Worm (Caenorhabditis elegans): Measurements from ENCODE around the gene acs-15.

The acs-15 gene

ce11 chrII:937265-937664, 4.4 kb downstream of the acs-15 start:
- TF ChIP-seq nhr-67 (tag; optimal IDR thresholded peaks at IDR 0.05) (no peak), eor-1 (tag; optimal IDR thresholded peaks at IDR 0.05) (no peak), nhr-237 (tag; optimal IDR thresholded peaks at IDR 0.05) (no peak), snpc-4 (tag; optimal IDR thresholded peaks at IDR 0.05) (no peak), fos-1 (tag; optimal IDR thresholded peaks at IDR 0.05) (no peak), ceh-82 (tag; optimal IDR thresholded peaks at IDR 0.05) (no peak)

- TF ChIP-seq ceh-9 (tag; optimal IDR thresholded peaks at IDR 0.05) (no peak), egl-5 (tag; optimal IDR thresholded peaks at IDR 0.05) (no peak), lin-39 (tag; optimal IDR thresholded peaks at IDR 0.05) (no peak), unc-62 (GFP tag; optimal IDR thresholded peaks at IDR 0.05) (no peak), lin-15B (tag; optimal IDR thresholded peaks at IDR 0.05) (no peak), nhr-25 (tag; optimal IDR thresholded peaks at IDR 0.05) (no peak), nhr-23 (tag; optimal IDR thresholded peaks at IDR 0.05) (no peak), pha-4 (tag; optimal IDR thresholded peaks at IDR 0.05) (no peak), snpc-4 (tag; optimal IDR thresholded peaks at IDR 0.05) (no peak), skn-1 (tag; optimal IDR thresholded peaks at IDR 0.05) (no peak), fos-1 (tag; optimal IDR thresholded peaks at IDR 0.05) (no peak), fkh-10 (GFP tag; optimal IDR thresholded peaks at IDR 0.05) (no peak), ztf-4 (tag; optimal IDR thresholded peaks at IDR 0.05) (no peak), ztf-11 (tag; optimal IDR thresholded peaks at IDR 0.05) (no peak)
Observed at ce11 chrII:938549-938948, 5.7 kb downstream of the acs-15 start, which contains the start of gene R07C3.3. R07C3.3 (plus strand) TSS chrII:938849.

- no peak for TF ChIP-seq ceh-28 (tag; optimal IDR thresholded peaks at IDR 0.05)
- no peak for TF ChIP-seq ztf-4 (tag; optimal IDR thresholded peaks at IDR 0.05)
- no peak for TF ChIP-seq nhr-28 (tag; optimal IDR thresholded peaks at IDR 0.05)
- no peak for TF ChIP-seq tbx-2 (tag; optimal IDR thresholded peaks at IDR 0.05)
- TF ChIP-seq elt-1 (tag; optimal IDR thresholded peaks at IDR 0.05) = no peak
- TF ChIP-seq mml-1 (tag; optimal IDR thresholded peaks at IDR 0.05) = no peak
- TF ChIP-seq aly-2 (tag; optimal IDR thresholded peaks at IDR 0.05) = no peak
- TF ChIP-seq elt-2 (tag; optimal IDR thresholded peaks at IDR 0.05) = no peak
- TF ChIP-seq nfya-1 (tag; optimal IDR thresholded peaks at IDR 0.05; ENCODE audit: insufficient read depth) = no peak
- no peak for TF ChIP-seq nhr-25 (tag; optimal IDR thresholded peaks at IDR 0.05)
- no peak for TF ChIP-seq pqm-1 (tag; optimal IDR thresholded peaks at IDR 0.05)
- no peak for TF ChIP-seq lin-39 (tag; optimal IDR thresholded peaks at IDR 0.05)
Observed at ce11 chrII:940779-941178, 8.0 kb downstream of the acs-15 start, which contains the start of gene fbxc-36. fbxc-36 (plus strand) TSS chrII:940983.

ce11 chrII:943773-944172, 11.0 kb downstream of the acs-15 start, which contains the start of gene clec-43:
clec-43 (plus strand) TSS chrII:944066.
- TF ChIP-seq pqm-1 (tag; optimal IDR thresholded peaks at IDR 0.05) = peak; percentile 76
- TF ChIP-seq elt-2 (tag; optimal IDR thresholded peaks at IDR 0.05) = peak; percentile 81
- no peak for TF ChIP-seq fkh-10 (GFP tag; optimal IDR thresholded peaks at IDR 0.05)
- TF ChIP-seq elt-3 (tag; optimal IDR thresholded peaks at IDR 0.05) = no peak

- TF ChIP-seq eor-1 (tag; optimal IDR thresholded peaks at IDR 0.05) (no peak), zag-1 (tag; optimal IDR thresholded peaks at IDR 0.05) (no peak), nhr-77 (tag; optimal IDR thresholded peaks at IDR 0.05) (no peak)
Observed at ce11 chrII:948091-948490, 15.3 kb downstream of the acs-15 start, which contains the start of gene fbxc-32. fbxc-32 (minus strand) TSS chrII:948191.

- no peak for TF ChIP-seq ceh-28 (tag; optimal IDR thresholded peaks at IDR 0.05)
- TF ChIP-seq elt-2 (tag; optimal IDR thresholded peaks at IDR 0.05) = no peak
- TF ChIP-seq nhr-23 (tag; optimal IDR thresholded peaks at IDR 0.05) = no peak
- no peak for TF ChIP-seq unc-62 (GFP tag; optimal IDR thresholded peaks at IDR 0.05)
- no peak for TF ChIP-seq eor-1 (tag; optimal IDR thresholded peaks at IDR 0.05)
- TF ChIP-seq elt-1 (tag; optimal IDR thresholded peaks at IDR 0.05) = no peak
- TF ChIP-seq fkh-2 (tag; optimal IDR thresholded peaks at IDR 0.05) = no peak
Observed at ce11 chrII:950374-950773, 17.6 kb downstream of the acs-15 start.

ce11 chrII:953052-953451, 20.2 kb downstream of the acs-15 start:
- TF ChIP-seq unc-39 (tag; optimal IDR thresholded peaks at IDR 0.05) = no peak
- no peak for TF ChIP-seq ZK546.5 (tag; optimal IDR thresholded peaks at IDR 0.05)
- TF ChIP-seq ceh-16 (tag; optimal IDR thresholded peaks at IDR 0.05) = no peak
- no peak for TF ChIP-seq lin-15B (tag; optimal IDR thresholded peaks at IDR 0.05)
- TF ChIP-seq skn-1 (tag; optimal IDR thresholded peaks at IDR 0.05) = no peak
- TF ChIP-seq sea-2 (GFP tag; optimal IDR thresholded peaks at IDR 0.05) = no peak
- no peak for TF ChIP-seq zag-1 (tag; optimal IDR thresholded peaks at IDR 0.05)
- TF ChIP-seq nhr-23 (tag; optimal IDR thresholded peaks at IDR 0.05) = no peak
- TF ChIP-seq ztf-11 (tag; optimal IDR thresholded peaks at IDR 0.05) = no peak

All from whole organism, L3 larva.